Fruit fly (Drosophila melanogaster): Measurements from ENCODE around the gene IFT46.
A peak's percentile ranks its signal among the peaks of the same experiment; 100 is the strongest.

IFT46 gene

DNA sequence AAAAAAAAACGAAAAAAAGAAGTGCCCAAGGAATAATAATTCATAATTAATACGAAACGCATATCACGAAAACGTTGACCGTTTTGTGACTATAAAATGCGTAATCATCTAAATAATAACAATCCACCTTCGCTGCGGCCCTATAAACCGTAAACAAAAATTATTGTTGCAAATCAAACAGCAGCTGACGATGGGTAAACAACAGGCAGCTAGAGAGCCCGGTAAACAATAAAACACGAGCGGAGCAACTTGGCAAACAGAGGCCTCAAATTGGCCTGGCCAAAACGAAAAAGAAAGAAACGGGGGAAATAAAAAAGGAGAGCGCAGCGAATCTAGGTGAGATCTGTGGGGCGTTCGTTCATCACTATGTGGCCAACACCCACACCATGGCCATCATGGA lies 48.3 kb downstream of the IFT46 start (continued):
- TF ChIP-seq h (optimal IDR thresholded peaks at IDR 0.05) (no peak), CG9932 (GFP tag; IDR thresholded peaks at IDR 0.05) (peak; percentile 47), GATAe (GFP tag; conservative IDR thresholded peaks at IDR 0.05) (no peak), CG3163 (GFP tag; optimal IDR thresholded peaks at IDR 0.05) (peak; percentile 24), CG18476 (GFP tag; optimal IDR thresholded peaks at IDR 0.05) (no peak), sens (GFP tag) (peak; percentile 82), D (optimal IDR thresholded peaks at IDR 0.05) (no peak), D (GFP tag; optimal IDR thresholded peaks at IDR 0.05) (no peak), CG6654 (GFP tag; optimal IDR thresholded peaks at IDR 0.05) (no peak), CG5245 (GFP tag; optimal IDR thresholded peaks at IDR 0.05) (no peak), CG9727 (GFP tag; optimal IDR thresholded peaks at IDR 0.05) (peak; percentile 6), gro (GFP tag; optimal IDR thresholded peaks at IDR 0.05) (peak; percentile 60), Fer1 (GFP tag; optimal IDR thresholded peaks at IDR 0.05) (peak; percentile 66), chinmo (GFP tag; IDR thresholded peaks at IDR 0.05; ENCODE audit: partially characterized antibody) (no peak), CG9817 (tag; optimal IDR thresholded peaks at IDR 0.05) (peak; percentile 37), caup (GFP tag; optimal IDR thresholded peaks at IDR 0.05; ENCODE audit: severe bottlenecking) (peak; percentile 69), Atf-2 (GFP tag; optimal IDR thresholded peaks at IDR 0.05) (no peak), CG6689 (GFP tag; IDR thresholded peaks at IDR 0.05) (no peak), crp (GFP tag; optimal IDR thresholded peaks at IDR 0.05) (no peak), CG12155 (GFP tag; optimal IDR thresholded peaks at IDR 0.05) (no peak), lov (optimal IDR thresholded peaks at IDR 0.05) (no peak), lov (GFP tag; IDR thresholded peaks at IDR 0.05) (no peak), sisA (GFP tag; IDR thresholded peaks at IDR 0.05) (no peak), CG9797 (GFP tag; optimal IDR thresholded peaks at IDR 0.05) (no peak), Dp (GFP tag; optimal IDR thresholded peaks at IDR 0.05) (no peak), gsb (GFP tag; IDR thresholded peaks at IDR 0.05) (no peak), CG11456 (GFP tag; IDR thresholded peaks at IDR 0.05) (peak; percentile 64; the same call in 1 of the 3 replicates), CG7745 (tag; optimal IDR thresholded peaks at IDR 0.05) (no peak), CG18011 (GFP tag; optimal IDR thresholded peaks at IDR 0.05) (peak; percentile 44), CG3847 (GFP tag; IDR thresholded peaks at IDR 0.05) (0 out of 2 replicates have a peak, but pooled peaks have one; percentile 11), CG3726 (GFP tag; IDR thresholded peaks at IDR 0.05) (no peak), Taf1 (GFP tag; IDR thresholded peaks at IDR 0.05) (no peak), CG1792 (GFP tag; optimal IDR thresholded peaks at IDR 0.05) (peak; percentile 48), CG32532 (GFP tag; IDR thresholded peaks at IDR 0.05) (no peak), ranshi (GFP tag; IDR thresholded peaks at IDR 0.05) (peak; percentile 39; the same call in 1 of the 2 replicates), CG11247 (GFP tag; IDR thresholded peaks at IDR 0.05) (0 out of 2 replicates have a peak, but pooled peaks have one; percentile 9), CG4282 (GFP tag; optimal IDR thresholded peaks at IDR 0.05) (no peak), Sox102F (GFP tag; optimal IDR thresholded peaks at IDR 0.05) (peak; percentile 37), sr (GFP tag; IDR thresholded peaks at IDR 0.05) (peak; percentile 71; the same call in 2 of the 3 replicates), CG34376 (GFP tag; optimal IDR thresholded peaks at IDR 0.05) (no peak), CG1529 (GFP tag; optimal IDR thresholded peaks at IDR 0.05) (no peak), CG5180 (GFP tag; optimal IDR thresholded peaks at IDR 0.05) (no peak), Gug (GFP tag; IDR thresholded peaks at IDR 0.05) (no peak), CG14667 (GFP tag; IDR thresholded peaks at IDR 0.05) (no peak), CG10321 (GFP tag; IDR thresholded peaks at IDR 0.05) (no peak), CG4617 (GFP tag; optimal IDR thresholded peaks at IDR 0.05; ENCODE audit: borderline replicate concordance) (no peak), fru (optimal IDR thresholded peaks at IDR 0.05) (no peak), CG1832 (GFP tag; optimal IDR thresholded peaks at IDR 0.05) (no peak), gem (tag; optimal IDR thresholded peaks at IDR 0.05) (peak; percentile 28), Ptx1 (GFP tag; IDR thresholded peaks at IDR 0.05) (no peak), cg (GFP tag; optimal IDR thresholded peaks at IDR 0.05) (no peak), dimm (GFP tag; IDR thresholded peaks at IDR 0.05) (no peak), CG10431 (GFP tag; optimal IDR thresholded peaks at IDR 0.05) (no peak)
